Fruit fly (Drosophila melanogaster) Kc167 (cell line): ENCODE results near the gene eIF3f1.

Experiments used
- Myc ChIP-seq: fragments of >200 bp; optimal IDR thresholded peaks from 2 replicates; lab custom pipeline; 2017; ENCODE audit warnings: missing external identifiers
- Sin3A ChIP-seq: fragments of >200 bp; optimal IDR thresholded peaks from 2 replicates; lab custom pipeline; 2018; ENCODE audit warnings: missing external identifiers
- h ChIP-seq: fragments of >200 bp; optimal IDR thresholded peaks from 3 replicates; lab custom pipeline; 2018; ENCODE audit warnings: missing external identifiers
- insv ChIP-seq: fragments of >200 bp; optimal IDR thresholded peaks from 3 replicates; lab custom pipeline; 2018; ENCODE audit warnings: missing external identifiers
- psq ChIP-seq: fragments of >200 bp; optimal IDR thresholded peaks from 2 replicates; lab custom pipeline; 2017; ENCODE audit warnings: missing external identifiers
- ttk ChIP-seq: sonication (Bioruptor generic); optimal IDR thresholded peaks from 2 replicates; lab custom pipeline; 2017; ENCODE audit warnings: missing external identifiers

- TF ChIP-seq psq (lab: Kevin White, UChicago), result no peak
- no peak for TF ChIP-seq Myc (lab: Kevin White, UChicago)
- no peak for TF ChIP-seq Sin3A (lab: Kevin White, UChicago)
- TF ChIP-seq h (lab: Kevin White, UChicago), result no peak
- TF ChIP-seq ttk, result no peak
- TF ChIP-seq insv (lab: Kevin White, UChicago), result no peak
Measured at dm6 chr3R:4748888-4749717, 35.1 kb upstream of the eIF3f1 start, which contains the start of gene tacc.
